Fruit fly (Drosophila melanogaster) Kc167 (cell line): ENCODE results near the gene CG34008.

ENCODE experiments used
- Sin3A ChIP-seq: fragments of >200 bp; optimal IDR thresholded peaks from 2 replicates; lab custom pipeline; 2018; ENCODE audit warnings: missing external identifiers
- h ChIP-seq: fragments of >200 bp; optimal IDR thresholded peaks from 3 replicates; lab custom pipeline; 2018; ENCODE audit warnings: missing external identifiers
- insv ChIP-seq: fragments of >200 bp; optimal IDR thresholded peaks from 3 replicates; lab custom pipeline; 2018; ENCODE audit warnings: missing external identifiers
- ttk ChIP-seq: sonication (Bioruptor generic); optimal IDR thresholded peaks from 2 replicates; lab custom pipeline; 2017; ENCODE audit warnings: missing external identifiers

dm6 chr3R:20622297-20623168, 41.2 kb upstream of the CG34008 start:
- TF ChIP-seq insv (lab: Kevin White, UChicago), result no peak
- no peak for TF ChIP-seq h (lab: Kevin White, UChicago)
- no peak for TF ChIP-seq Sin3A (lab: Kevin White, UChicago)
- no peak for TF ChIP-seq ttk
